Worm (Caenorhabditis elegans) whole organism, young adult: ENCODE results near the gene lin-3.

Source experiments
- D2030.7 ChIP-seq: fragments of 200-800 bp; sonication (Bioruptor generic); IDR thresholded peaks from 2 replicates; pipeline ENCODE4 v1.3.6; 2022; ENCODE audit warnings: missing genetic modification reagents, missing genetic modification characterization, missing compliant biosample characterization
- F10E7.11 ChIP-seq: sonication (generic microtip); optimal IDR thresholded peaks from 2 replicates; lab custom pipeline; 2017; ENCODE audit warnings: mild to moderate bottlenecking, missing genetic modification characterization, moderate library complexity, missing compliant biosample characterization
- F33H1.4 ChIP-seq: fragments of 200-800 bp; sonication (Bioruptor generic); IDR thresholded peaks from 2 replicates; pipeline ENCODE4 v1.3.6; 2022; ENCODE audit warnings: missing genetic modification reagents, missing genetic modification characterization, missing compliant biosample characterization
- F37B4.10 ChIP-seq: fragments of 200-800 bp; sonication (Bioruptor generic); IDR thresholded peaks from 2 replicates; pipeline ENCODE4 v1.3.6; 2022; ENCODE audit warnings: missing genetic modification characterization, missing compliant biosample characterization
- F55B11.4 ChIP-seq: sonication (generic microtip); optimal IDR thresholded peaks from 2 replicates; lab custom pipeline; 2016; ENCODE audit warnings: missing compliant biosample characterization, missing genetic modification characterization, borderline replicate concordance; ENCODE audit not compliant: insufficient read depth
- ZK185.1 ChIP-seq: sonication (generic microtip); optimal IDR thresholded peaks from 2 replicates; lab custom pipeline; 2016; ENCODE audit warnings: mild to moderate bottlenecking, missing genetic modification characterization, missing compliant biosample characterization; ENCODE audit not compliant: poor library complexity, severe bottlenecking
- cebp-1 ChIP-seq, 2 experiments: fragments of 200-800 bp in 1 of 2; sonication (Bioruptor generic) in 1 of 2; sonication (generic microtip) in 1 of 2; IDR thresholded peaks in 1 of 2; optimal IDR thresholded peaks in 1 of 2; 2 replicates each; pipeline versions ENCODE4 v1.3.6 to Lab custom; 2017 to 2022; ENCODE audit warnings: missing compliant biosample characterization in 2 of 2, missing genetic modification characterization in 2 of 2, mild to moderate bottlenecking in 1 of 2, missing genetic modification reagents in 1 of 2, moderate library complexity in 1 of 2
- ceh-100 ChIP-seq: fragments of 200-800 bp; sonication (Bioruptor generic); IDR thresholded peaks from 2 replicates; pipeline ENCODE4 v1.3.6; 2022; ENCODE audit warnings: missing genetic modification reagents, missing genetic modification characterization, missing compliant biosample characterization
- chd-7 ChIP-seq: sonication (generic microtip); optimal IDR thresholded peaks from 2 replicates; lab custom pipeline; 2016; ENCODE audit warnings: mild to moderate bottlenecking, missing genetic modification characterization, moderate library complexity, missing compliant biosample characterization
- die-1 ChIP-seq: sonication (generic microtip); optimal IDR thresholded peaks from 2 replicates; lab custom pipeline; 2016; ENCODE audit warnings: missing genotype, mild to moderate bottlenecking, missing genetic modification characterization, missing compliant biosample characterization
- dpl-1 ChIP-seq: fragments of 150-350 bp; optimal IDR thresholded peaks from 2 replicates; lab custom pipeline; 2014; ENCODE audit warnings: missing biosample characterization, missing genetic modification reagents, missing genetic modification characterization
- hmg-1.2 ChIP-seq: fragments of 200-800 bp; sonication (Bioruptor generic); IDR thresholded peaks from 2 replicates; pipeline ENCODE4 v1.3.6; 2022; ENCODE audit warnings: missing genetic modification reagents, missing genetic modification characterization, missing compliant biosample characterization
- lin-40 ChIP-seq: sonication (generic microtip); optimal IDR thresholded peaks from 2 replicates; lab custom pipeline; 2016; ENCODE audit warnings: missing genetic modification characterization, mild to moderate bottlenecking, missing compliant biosample characterization, missing genotype, missing genetic modification reagents
- lir-1 ChIP-seq: fragments of 200-800 bp; sonication (Bioruptor generic); conservative IDR thresholded peaks from 2 replicates; pipeline ENCODE4 v1.3.6; 2022; ENCODE audit warnings: missing genetic modification reagents, missing genetic modification characterization, missing compliant biosample characterization
- lsl-1 ChIP-seq: fragments of 200-800 bp; sonication (Bioruptor generic); optimal IDR thresholded peaks from 2 replicates; lab custom pipeline; 2018; ENCODE audit warnings: mild to moderate bottlenecking, missing genetic modification characterization, moderate library complexity, missing compliant biosample characterization
- madf-6 ChIP-seq: fragments of 200-800 bp; sonication (Bioruptor generic); IDR thresholded peaks from 2 replicates; pipeline ENCODE4 v1.3.6; 2022; ENCODE audit warnings: missing genetic modification reagents, missing genetic modification characterization, missing compliant biosample characterization
- madf-8 ChIP-seq: fragments of 200-800 bp; sonication (Bioruptor generic); conservative IDR thresholded peaks from 2 replicates; pipeline ENCODE4 v1.3.6; 2022; ENCODE audit warnings: missing genetic modification reagents, missing genetic modification characterization, missing compliant biosample characterization
- mcd-1 ChIP-seq: fragments of 200-800 bp; sonication (Bioruptor generic); IDR thresholded peaks from 2 replicates; pipeline ENCODE4 v1.3.6; 2022; ENCODE audit warnings: missing genetic modification reagents, missing genetic modification characterization, missing compliant biosample characterization
- mel-28 ChIP-seq: sonication (generic microtip); optimal IDR thresholded peaks from 2 replicates; lab custom pipeline; 2016; ENCODE audit warnings: borderline replicate concordance, mild to moderate bottlenecking, missing genetic modification characterization, missing compliant biosample characterization
- mxl-1 ChIP-seq: sonication (generic microtip); optimal IDR thresholded peaks from 2 replicates; lab custom pipeline; 2016; ENCODE audit warnings: missing genetic modification characterization, missing compliant biosample characterization
- nhr-27 ChIP-seq: fragments of 200-800 bp; sonication (Bioruptor generic); optimal IDR thresholded peaks from 2 replicates; lab custom pipeline; 2018; ENCODE audit warnings: mild to moderate bottlenecking, missing genetic modification characterization, moderate library complexity, missing compliant biosample characterization
- nhr-80 ChIP-seq: sonication (generic microtip); optimal IDR thresholded peaks from 2 replicates; lab custom pipeline; 2016; ENCODE audit warnings: missing genetic modification characterization, missing compliant biosample characterization
- nhr-90 ChIP-seq: sonication (generic microtip); optimal IDR thresholded peaks from 2 replicates; lab custom pipeline; 2016; ENCODE audit warnings: missing genotype, mild to moderate bottlenecking, missing genetic modification characterization, missing compliant biosample characterization
- rcor-1 ChIP-seq: fragments of 200-800 bp; sonication (Bioruptor generic); IDR thresholded peaks from 2 replicates; pipeline ENCODE4 v1.3.6; 2022; ENCODE audit warnings: missing genetic modification reagents, missing genetic modification characterization, missing compliant biosample characterization
- rec-8 ChIP-seq, 2 experiments: sonication (generic microtip); optimal IDR thresholded peaks; 2 replicates each; lab custom pipeline; 2016; ENCODE audit warnings: mild to moderate bottlenecking in 2 of 2, missing genetic modification characterization in 2 of 2, missing genetic modification reagents in 2 of 2, missing genotype in 2 of 2, missing biosample characterization in 1 of 2, missing compliant biosample characterization in 1 of 2, moderate library complexity in 1 of 2
- sdz-38 ChIP-seq: sonication (generic microtip); optimal IDR thresholded peaks from 2 replicates; lab custom pipeline; 2016; ENCODE audit warnings: missing genotype, missing genetic modification characterization, missing compliant biosample characterization
- sea-2 ChIP-seq: fragments of 200-800 bp; sonication (Bioruptor generic); IDR thresholded peaks from 2 replicates; pipeline ENCODE4 v1.3.6; 2022; ENCODE audit warnings: missing genetic modification characterization, missing compliant biosample characterization
- snpc-1.1 ChIP-seq: sonication (generic microtip); optimal IDR thresholded peaks from 2 replicates; lab custom pipeline; 2017; ENCODE audit warnings: missing genetic modification characterization, mild to moderate bottlenecking, missing compliant biosample characterization, antibody characterized with exemption, moderate library complexity, missing genotype, missing genetic modification reagents; ENCODE audit not compliant: insufficient read depth
- snpc-3.4 ChIP-seq: sonication (generic microtip); optimal IDR thresholded peaks from 2 replicates; lab custom pipeline; 2017; ENCODE audit warnings: missing genetic modification characterization, mild to moderate bottlenecking, missing compliant biosample characterization, antibody characterized with exemption, moderate library complexity, missing genotype, missing genetic modification reagents
- snpc-4 ChIP-seq, 5 experiments: fragments of 150-350 bp in 1 of 5; sonication (generic microtip) in 4 of 5; optimal IDR thresholded peaks; 2 replicates each; lab custom pipeline; 2014 to 2018; ENCODE audit warnings: missing genetic modification characterization in 5 of 5, missing biosample characterization in 3 of 5, antibody characterized with exemption in 2 of 5, mild to moderate bottlenecking in 2 of 5, missing compliant biosample characterization in 2 of 5, missing genotype in 2 of 5, moderate library complexity in 2 of 5, missing genetic modification reagents in 1 of 5
- somi-1 ChIP-seq: fragments of 200-800 bp; sonication (Bioruptor generic); optimal IDR thresholded peaks from 2 replicates; lab custom pipeline; 2018; ENCODE audit warnings: mild to moderate bottlenecking, missing genetic modification characterization, missing compliant biosample characterization
- tbp1 ChIP-seq: fragments of 200-800 bp; sonication (Bioruptor generic); optimal IDR thresholded peaks from 2 replicates; lab custom pipeline; 2018; ENCODE audit warnings: mild to moderate bottlenecking, missing genetic modification characterization, missing compliant biosample characterization
- zfh-2 ChIP-seq: fragments of 200-800 bp; sonication (Bioruptor generic); conservative IDR thresholded peaks from 2 replicates; pipeline ENCODE4 v1.3.6; 2022; ENCODE audit warnings: missing genetic modification reagents, missing genetic modification characterization, missing compliant biosample characterization
- ztf-18 ChIP-seq: sonication (generic microtip); optimal IDR thresholded peaks from 2 replicates; lab custom pipeline; 2016; ENCODE audit warnings: missing genotype, mild to moderate bottlenecking, missing genetic modification characterization, missing compliant biosample characterization
- ztf-3 ChIP-seq: fragments of 200-800 bp; sonication (Bioruptor generic); optimal IDR thresholded peaks from 2 replicates; lab custom pipeline; 2018; ENCODE audit warnings: mild to moderate bottlenecking, missing genetic modification characterization, missing compliant biosample characterization

The lin-3 gene

DNA sequence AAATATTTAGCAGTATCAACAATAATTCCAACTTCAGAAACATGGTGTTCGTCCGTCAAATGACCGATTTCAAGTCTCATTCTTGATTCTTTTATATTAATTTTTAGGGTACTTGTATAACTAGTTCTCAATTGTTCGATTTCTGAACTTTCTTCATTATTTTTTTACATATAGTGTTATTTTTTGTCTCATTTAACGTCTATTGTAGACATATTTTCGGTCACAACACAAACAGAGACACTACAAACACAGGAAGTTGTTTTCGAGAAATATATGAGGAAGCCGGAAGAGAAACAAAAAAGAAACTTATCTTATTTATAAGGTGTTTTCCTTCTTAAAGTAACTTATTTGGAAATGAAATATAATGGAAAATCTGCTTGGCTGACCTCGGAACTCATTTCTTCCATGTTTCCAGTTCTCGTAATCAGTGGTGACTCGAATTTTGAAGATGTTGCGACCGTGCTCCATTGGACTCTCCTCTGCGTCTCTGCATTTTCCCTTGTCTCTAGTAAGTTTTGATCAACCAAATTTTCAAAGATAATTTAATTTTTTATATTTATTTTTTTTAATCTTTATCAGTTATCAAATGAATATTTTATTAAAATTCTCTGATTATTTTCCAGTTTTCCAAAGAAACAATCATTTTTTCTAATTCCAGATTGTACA lies at the start of gene lin-3, which contains the start of gene F36H1.12:
Gene lin-3 (plus strand): TSS at position 657 of the 666 bp plus-strand sequence.
Gene F36H1.12 (minus strand): TSS at position 51 of the 666 bp plus-strand sequence.
- peak; percentile 73 for TF ChIP-seq mcd-1
- TF ChIP-seq madf-6 (GFP tag; lab: Robert Waterston, UW) = peak; percentile 56; the same call in 1 of the 2 replicates
- no peak for TF ChIP-seq tbp1 (GFP tag; lab: Kevin White, UChicago)
- no peak for TF ChIP-seq mel-28 (tag; lab: Kevin White, UChicago)
- TF ChIP-seq sdz-38 = no peak
- no peak for TF ChIP-seq nhr-80 (tag; lab: Kevin White, UChicago)
- TF ChIP-seq mxl-1 (tag; lab: Kevin White, UChicago) = no peak
- no peak for TF ChIP-seq chd-7 (tag; lab: Kevin White, UChicago)
- TF ChIP-seq rec-8 (tag; optimal IDR thresholded peaks at IDR 0.05; lab: Kevin White, UChicago) = no peak
- no peak for TF ChIP-seq F37B4.10 (GFP tag; lab: Robert Waterston, UW)
- no peak for TF ChIP-seq zfh-2
- no peak for TF ChIP-seq lin-40 (tag; lab: Kevin White, UChicago)
- TF ChIP-seq madf-8 (GFP tag; lab: Robert Waterston, UW) = peak; percentile 20; the same call in 1 of the 2 replicates
- TF ChIP-seq ceh-100 (GFP tag; lab: Robert Waterston, UW) = peak; percentile 93
- TF ChIP-seq rcor-1 (GFP tag; lab: Robert Waterston, UW) = 0 out of 2 replicates have a peak, but pooled peaks have one; percentile 25
- TF ChIP-seq dpl-1 (GFP tag; lab: Kevin White, UChicago) = no peak
- TF ChIP-seq F55B11.4 (tag; lab: Kevin White, UChicago) = no peak
- no peak for TF ChIP-seq nhr-90 (tag; lab: Kevin White, UChicago)
- TF ChIP-seq lir-1 (GFP tag; lab: Robert Waterston, UW) = no peak
- peak; percentile 91 for TF ChIP-seq hmg-1.2 (GFP tag; lab: Robert Waterston, UW)
- no peak for TF ChIP-seq somi-1 (GFP tag; lab: Kevin White, UChicago)
- TF ChIP-seq F33H1.4 (GFP tag; lab: Robert Waterston, UW) = peak; percentile 51; the same call in 1 of the 2 replicates
- no peak for TF ChIP-seq ztf-3 (GFP tag; lab: Kevin White, UChicago)
- no peak for TF ChIP-seq sea-2 (GFP tag; lab: Robert Waterston, UW)
- TF ChIP-seq snpc-3.4 = no peak
- no peak for TF ChIP-seq snpc-1.1 (tag; lab: Kevin White, UChicago)
- TF ChIP-seq die-1 (tag; lab: Kevin White, UChicago) = no peak
- no peak for TF ChIP-seq ztf-18
- TF ChIP-seq ZK185.1 (tag; lab: Kevin White, UChicago) = no peak
- peak; percentile 53; the same call in 1 of the 2 replicates for TF ChIP-seq D2030.7 (GFP tag; lab: Robert Waterston, UW)
- TF ChIP-seq F10E7.11 (tag; lab: Kevin White, UChicago) = no peak
- TF ChIP-seq lsl-1 (GFP tag; lab: Kevin White, UChicago) = peak; percentile 60

DNA sequence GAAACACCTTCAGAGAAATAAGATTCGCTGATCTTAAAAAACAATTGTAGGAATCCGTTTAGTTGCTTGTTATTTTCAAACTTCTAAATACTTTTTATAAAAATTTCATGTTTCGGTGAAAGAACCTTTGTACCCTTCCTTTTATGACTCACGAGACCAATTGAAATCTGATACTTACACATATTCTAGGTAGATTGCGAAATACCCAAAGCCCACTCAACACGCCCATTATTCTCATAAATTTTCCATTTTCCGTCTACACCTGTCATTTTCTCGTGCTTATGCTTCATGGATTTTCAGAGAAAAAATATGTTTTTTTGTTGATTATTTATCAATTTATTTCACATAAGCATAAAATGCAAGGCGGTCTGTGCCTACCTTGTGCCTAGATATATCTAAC lies 47.7 kb upstream of the lin-3 start:
- TF ChIP-seq lin-40 (tag; lab: Kevin White, UChicago) = no peak
- TF ChIP-seq cebp-1 (GFP tag; IDR thresholded peaks at IDR 0.05; lab: Robert Waterston, UW) = peak; percentile 76
- TF ChIP-seq cebp-1 (tag; optimal IDR thresholded peaks at IDR 0.05; lab: Kevin White, UChicago) = peak; percentile 94

DNA sequence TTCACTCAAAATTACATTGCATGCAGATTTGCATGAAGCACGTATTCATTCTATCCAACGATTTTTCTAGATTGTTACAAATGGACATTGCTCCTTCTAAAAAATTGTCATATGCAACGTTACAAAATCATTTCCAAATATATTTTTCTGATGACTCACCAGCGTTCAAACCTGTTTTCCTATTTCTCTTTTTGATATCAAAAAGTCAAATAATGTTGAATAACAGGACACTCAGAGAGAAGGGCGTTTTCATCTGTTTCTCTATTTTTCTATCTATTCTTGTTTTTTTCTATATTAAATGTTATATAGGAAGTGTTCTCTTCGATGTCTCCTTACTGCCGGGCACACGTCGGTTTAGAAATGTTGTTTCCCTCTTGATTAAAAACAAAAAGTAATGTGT lies 47.2 kb upstream of the lin-3 start:
- TF ChIP-seq sea-2 (GFP tag; lab: Robert Waterston, UW) = no peak
- no peak for TF ChIP-seq nhr-27
- no peak for TF ChIP-seq mcd-1
- TF ChIP-seq nhr-80 (tag; lab: Kevin White, UChicago) = no peak
- no peak for TF ChIP-seq snpc-4 (GFP tag; optimal IDR thresholded peaks at IDR 0.05; lab: Kevin White, UChicago)
- TF ChIP-seq snpc-4 (tag; optimal IDR thresholded peaks at IDR 0.05; lab: Kevin White, UChicago) = no peak
- TF ChIP-seq F10E7.11 (tag; lab: Kevin White, UChicago) = no peak
- TF ChIP-seq die-1 (tag; lab: Kevin White, UChicago) = no peak
